Fruit fly (Drosophila melanogaster) whole organism, adult: ENCODE data around the gene Pdh.

Source experiments
- CG14711 ChIP-seq: fragments of 200-800 bp; sonication (Bioruptor generic); optimal IDR thresholded peaks from 2 replicates; lab custom pipeline; 2018; ENCODE audit warnings: missing biosample characterization, mild to moderate bottlenecking, missing genetic modification characterization, moderate library complexity
- CG5204 ChIP-seq: fragments of 200-800 bp; sonication (Bioruptor generic); optimal IDR thresholded peaks from 2 replicates; lab custom pipeline; 2016; ENCODE audit warnings: missing biosample characterization, missing genetic modification characterization
- CG7045 ChIP-seq: fragments of 200-800 bp; sonication (Bioruptor generic); optimal IDR thresholded peaks from 2 replicates; lab custom pipeline; 2017; ENCODE audit warnings: missing biosample characterization, mild to moderate bottlenecking, missing genetic modification characterization
- Crg-1 ChIP-seq: fragments of 200-800 bp; sonication (Bioruptor generic); optimal IDR thresholded peaks from 2 replicates; lab custom pipeline; 2016; ENCODE audit warnings: missing biosample characterization, missing genetic modification characterization
- kay ChIP-seq: fragments of 200-800 bp; sonication (Bioruptor generic); peaks from one replicate; lab custom pipeline; 2016; ENCODE audit warnings: missing biosample characterization, missing genetic modification characterization, borderline replicate concordance
- ovo ChIP-seq: fragments of 200-800 bp; sonication (Bioruptor generic); optimal IDR thresholded peaks from 2 replicates; lab custom pipeline; 2016; ENCODE audit warnings: missing biosample characterization, missing genetic modification characterization
- pad ChIP-seq: fragments of 200-800 bp; sonication (Bioruptor generic); optimal IDR thresholded peaks from 3 replicates; lab custom pipeline; 2017; ENCODE audit warnings: missing biosample characterization, missing genetic modification characterization, mild to moderate bottlenecking, moderate library complexity, missing genetic modification reagents
- tj ChIP-seq: fragments of 200-800 bp; sonication (Bioruptor generic); optimal IDR thresholded peaks from 3 replicates; lab custom pipeline; 2017; ENCODE audit warnings: missing biosample characterization, mild to moderate bottlenecking, missing genetic modification characterization, moderate library complexity
- toe ChIP-seq: fragments of 200-800 bp; sonication (Bioruptor generic); optimal IDR thresholded peaks from 2 replicates; lab custom pipeline; 2016; ENCODE audit warnings: missing biosample characterization, missing genetic modification characterization

- TF ChIP-seq kay (no peak), pad (GFP tag; lab: Kevin White, UChicago) (no peak), toe (GFP tag; lab: Kevin White, UChicago) (no peak), CG14711 (tag; lab: Kevin White, UChicago) (no peak), CG7045 (GFP tag; lab: Kevin White, UChicago) (no peak), CG5204 (GFP tag; lab: Kevin White, UChicago) (no peak), Crg-1 (GFP tag; lab: Kevin White, UChicago) (no peak), ovo (GFP tag; lab: Kevin White, UChicago) (no peak), tj (GFP tag; lab: Kevin White, UChicago) (no peak)
These were observed 10.1 kb upstream of the Pdh start for dm6 chr3L:16364182-16364581.
